Worm (Caenorhabditis elegans): Measurements from ENCODE around the gene tftc-5.
A peak's percentile ranks its signal among the peaks of the same experiment; 100 is the strongest.

The tftc-5 gene

DNA sequence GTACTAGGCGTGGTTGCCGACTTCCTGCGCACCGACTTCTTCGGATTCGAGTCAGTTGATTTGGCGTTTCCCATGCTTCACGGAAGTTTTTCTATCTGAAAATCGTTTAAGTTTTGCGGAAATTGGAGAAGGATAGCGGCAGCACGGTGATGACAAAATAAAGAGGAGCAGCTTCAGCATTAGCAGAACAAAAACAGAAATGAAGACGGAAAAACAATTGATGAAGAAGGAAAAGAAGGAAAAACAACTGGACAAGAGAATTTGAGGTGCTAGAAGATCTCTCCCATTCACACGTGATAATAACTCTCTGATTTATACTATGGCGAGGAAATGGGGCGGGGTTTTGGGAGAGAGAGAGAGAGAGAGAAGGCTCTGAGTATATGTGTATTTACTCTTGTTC, 29.9 kb upstream of the tftc-5 start, which contains the start of gene glb-11:
TSS of gene glb-11 (minus strand) at position 101 of the 400 bp plus-strand sequence.
- TF ChIP-seq K09A11.1 (tag; optimal IDR thresholded peaks at IDR 0.05; ENCODE audit: insufficient read depth) (no peak), ets-4 (tag; optimal IDR thresholded peaks at IDR 0.05) (no peak), pros-1 (tag; optimal IDR thresholded peaks at IDR 0.05) (no peak), zip-5 (tag; optimal IDR thresholded peaks at IDR 0.05) (no peak), eyg-1 (tag; optimal IDR thresholded peaks at IDR 0.05) (no peak), ztf-16 (tag; optimal IDR thresholded peaks at IDR 0.05) (no peak), ceh-19 (GFP tag; optimal IDR thresholded peaks at IDR 0.05) (no peak), K02D7.2 (tag; optimal IDR thresholded peaks at IDR 0.05) (no peak), ttx-3 (tag; optimal IDR thresholded peaks at IDR 0.05) (no peak), ceh-2 (tag; optimal IDR thresholded peaks at IDR 0.05) (no peak)

DNA sequence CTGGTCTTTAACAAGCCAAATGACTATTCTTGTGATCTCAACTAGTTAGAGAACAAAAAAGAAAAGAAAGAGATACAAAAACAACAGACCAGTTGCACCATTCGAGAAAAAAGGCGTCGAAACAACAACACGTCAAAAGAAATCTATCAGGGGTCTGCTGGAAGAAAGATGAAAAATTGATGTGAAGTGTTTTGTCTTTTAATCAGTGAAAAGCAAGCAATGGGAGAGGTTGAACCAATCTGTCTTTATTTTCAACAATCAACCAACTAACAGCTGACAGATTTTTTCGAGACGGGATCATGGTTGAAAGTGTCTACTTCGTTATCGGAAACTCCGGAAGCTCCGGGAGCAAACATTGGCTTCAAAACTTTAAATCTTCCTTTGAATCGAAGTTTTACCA, 27.5 kb upstream of the tftc-5 start:
- TF ChIP-seq ceh-18 (tag; optimal IDR thresholded peaks at IDR 0.05), result peak; percentile 28
- peak; percentile 2 for TF ChIP-seq unc-55 (GFP tag; optimal IDR thresholded peaks at IDR 0.05)
- TF ChIP-seq rnt-1 (tag; optimal IDR thresholded peaks at IDR 0.05), result no peak

- TF ChIP-seq unc-3 (GFP tag; conservative IDR thresholded peaks at IDR 0.05) (no peak), unc-3 (tag; optimal IDR thresholded peaks at IDR 0.05) (no peak), dmd-4 (tag; optimal IDR thresholded peaks at IDR 0.05; ENCODE audit: borderline replicate concordance) (no peak), ceh-34 (tag; optimal IDR thresholded peaks at IDR 0.05) (peak; percentile 22), odd-2 (tag; optimal IDR thresholded peaks at IDR 0.05) (no peak), tbx-7 (tag; optimal IDR thresholded peaks at IDR 0.05) (no peak), ceh-45 (GFP tag; IDR thresholded peaks at IDR 0.05) (no peak), ttx-3 (tag; optimal IDR thresholded peaks at IDR 0.05) (no peak), ceh-31 (tag; optimal IDR thresholded peaks at IDR 0.05) (no peak), C08G9.2 (tag; optimal IDR thresholded peaks at IDR 0.05) (no peak), ceh-14 (tag; optimal IDR thresholded peaks at IDR 0.05) (no peak), unc-42 (tag; optimal IDR thresholded peaks at IDR 0.05) (peak; percentile 27), zip-5 (tag; optimal IDR thresholded peaks at IDR 0.05) (no peak), fkh-6 (tag; optimal IDR thresholded peaks at IDR 0.05) (no peak), nhr-232 (tag; optimal IDR thresholded peaks at IDR 0.05) (no peak), hlh-30 (tag; optimal IDR thresholded peaks at IDR 0.05; ENCODE audit: insufficient read depth) (no peak), nhr-11 (tag; optimal IDR thresholded peaks at IDR 0.05) (no peak), hlh-8 (tag; optimal IDR thresholded peaks at IDR 0.05) (no peak), ztf-16 (tag; optimal IDR thresholded peaks at IDR 0.05) (no peak), unc-55 (GFP tag; optimal IDR thresholded peaks at IDR 0.05) (no peak), hlh-6 (tag; optimal IDR thresholded peaks at IDR 0.05) (no peak), unc-86 (tag; optimal IDR thresholded peaks at IDR 0.05) (peak; percentile 50), ceh-48 (tag; optimal IDR thresholded peaks at IDR 0.05) (no peak), C38D4.7 (GFP tag; optimal IDR thresholded peaks at IDR 0.05) (peak; percentile 11), pha-4 (tag; optimal IDR thresholded peaks at IDR 0.05) (no peak), ceh-18 (tag; optimal IDR thresholded peaks at IDR 0.05) (peak; percentile 12), ceh-2 (tag; optimal IDR thresholded peaks at IDR 0.05) (peak; percentile 12), Y22D7AL.16 (tag; optimal IDR thresholded peaks at IDR 0.05) (peak; percentile 25), elt-2 (tag; optimal IDR thresholded peaks at IDR 0.05) (peak; percentile 88), tbx-2 (tag; optimal IDR thresholded peaks at IDR 0.05) (peak; percentile 32), ceh-30 (tag; optimal IDR thresholded peaks at IDR 0.05) (peak; percentile 46), nfya-1 (tag; optimal IDR thresholded peaks at IDR 0.05) (peak; percentile 65), lim-6 (tag; optimal IDR thresholded peaks at IDR 0.05) (no peak), ama-1 (optimal IDR thresholded peaks at IDR 0.05) (no peak), che-1 (tag; optimal IDR thresholded peaks at IDR 0.05) (peak; percentile 44), mec-3 (tag; optimal IDR thresholded peaks at IDR 0.05; ENCODE audit: borderline replicate concordance) (no peak), pax-1 (tag; optimal IDR thresholded peaks at IDR 0.05) (no peak), ceh-6 (GFP tag; optimal IDR thresholded peaks at IDR 0.05) (no peak), K09A11.1 (tag; optimal IDR thresholded peaks at IDR 0.05; ENCODE audit: insufficient read depth) (no peak), pha-2 (tag; optimal IDR thresholded peaks at IDR 0.05) (peak; percentile 30), sox-4 (tag; optimal IDR thresholded peaks at IDR 0.05) (no peak)
Observed at ce11 chrIII:4004064-4004580, 17.8 kb upstream of the tftc-5 start, which contains the start of gene tif-1A. tif-1A (minus strand) TSS chrIII:4004114.
